Worm (Caenorhabditis elegans): ENCODE measurements around the gene mrp-7.

DNA sequence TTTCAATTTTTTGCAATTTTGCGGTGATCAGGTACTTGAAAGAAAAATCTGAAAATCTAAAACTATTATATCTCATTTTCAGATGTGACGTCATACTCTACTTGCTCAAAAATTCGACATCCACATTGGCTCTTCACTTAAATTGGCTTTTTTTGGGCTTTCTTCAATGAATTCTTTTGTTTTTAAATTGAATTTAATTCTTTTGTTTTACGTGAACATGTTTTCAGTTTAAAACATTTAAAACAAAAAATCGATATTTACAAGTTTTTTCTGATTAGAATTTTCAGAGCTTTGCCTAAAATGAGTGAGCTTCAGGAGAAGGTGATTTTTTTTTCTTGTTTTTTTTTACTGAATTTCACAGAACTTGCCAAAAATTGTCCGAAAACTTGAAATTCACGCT lies 67.0 kb downstream of the mrp-7 start, which contains the start of gene W04E12.3:
- TF ChIP-seq F13C5.2 (tag; optimal IDR thresholded peaks at IDR 0.05) = no peak
- no peak for TF ChIP-seq aly-1 (tag; optimal IDR thresholded peaks at IDR 0.05)
- no peak for TF ChIP-seq ama-1 (optimal IDR thresholded peaks at IDR 0.05)
- TF ChIP-seq tbx-11 (GFP tag; IDR thresholded peaks at IDR 0.05) = no peak

Measured in whole organism, early embryonic.